Fruit fly (Drosophila melanogaster) whole organism, wandering third instar larva: ENCODE measurements around the gene CG7099.

ENCODE experiments used
- Abd-B ChIP-seq: fragments of >200 bp; optimal IDR thresholded peaks from 2 replicates; lab custom pipeline; 2017; ENCODE audit warnings: missing biosample characterization, missing genetic modification characterization
- Hnf4 ChIP-seq: fragments of 200-800 bp; sonication (Bioruptor generic); optimal IDR thresholded peaks from 2 replicates; lab custom pipeline; 2016; ENCODE audit warnings: missing biosample characterization, mild to moderate bottlenecking, missing genetic modification characterization
- h ChIP-seq: fragments of 200-800 bp; sonication (Bioruptor generic); optimal IDR thresholded peaks from 3 replicates; lab custom pipeline; 2016; ENCODE audit warnings: missing biosample characterization, mild to moderate bottlenecking, missing genetic modification characterization
- tai ChIP-seq: sonication (Bioruptor generic); optimal IDR thresholded peaks from 2 replicates; lab custom pipeline; 2016; ENCODE audit warnings: missing biosample characterization, missing genetic modification characterization

- no peak for TF ChIP-seq Hnf4
- no peak for TF ChIP-seq Abd-B (GFP tag; lab: Kevin White, UChicago)
- TF ChIP-seq tai (GFP tag; lab: Kevin White, UChicago), result no peak
- no peak for TF ChIP-seq h (GFP tag; lab: Kevin White, UChicago)
These were observed 24.8 kb downstream of the CG7099 start, which contains the start of gene Flad2 for dm6 chr2L:13412219-13412618.
